Worm (Caenorhabditis elegans) whole organism, young adult: ENCODE results near the gene C05D12.3.

Experiments
- B0261.1 ChIP-seq: sonication (generic microtip); optimal IDR thresholded peaks from 2 replicates; lab custom pipeline; 2016; ENCODE audit warnings: mild to moderate bottlenecking, missing genetic modification characterization, moderate library complexity, missing compliant biosample characterization
- C17E4.6 ChIP-seq: fragments of 200-800 bp; sonication (Bioruptor generic); IDR thresholded peaks from 2 replicates; pipeline ENCODE4 v1.3.6; 2022; ENCODE audit warnings: missing genetic modification reagents, missing genetic modification characterization, missing compliant biosample characterization
- F10E7.11 ChIP-seq: sonication (generic microtip); optimal IDR thresholded peaks from 2 replicates; lab custom pipeline; 2017; ENCODE audit warnings: mild to moderate bottlenecking, missing genetic modification characterization, moderate library complexity, missing compliant biosample characterization
- F37B4.10 ChIP-seq: fragments of 200-800 bp; sonication (Bioruptor generic); IDR thresholded peaks from 2 replicates; pipeline ENCODE4 v1.3.6; 2022; ENCODE audit warnings: missing genetic modification characterization, missing compliant biosample characterization
- F52B5.7 ChIP-seq: sonication (generic microtip); optimal IDR thresholded peaks from 2 replicates; lab custom pipeline; 2016; ENCODE audit warnings: mild to moderate bottlenecking, missing genetic modification characterization, missing compliant biosample characterization
- Y53F4B.3 ChIP-seq: fragments of 200-800 bp; sonication (Bioruptor generic); IDR thresholded peaks from 2 replicates; pipeline ENCODE4 v1.3.6; 2022; ENCODE audit warnings: missing genetic modification reagents, missing genetic modification characterization, missing compliant biosample characterization
- Y79H2A.3 ChIP-seq: fragments of 200-800 bp; sonication (Bioruptor generic); conservative IDR thresholded peaks from 2 replicates; pipeline ENCODE4 v1.3.6; 2022; ENCODE audit warnings: missing genetic modification reagents, missing genetic modification characterization, missing compliant biosample characterization
- Y95B8A.8 ChIP-seq: fragments of 200-800 bp; sonication (Bioruptor generic); IDR thresholded peaks from 2 replicates; pipeline ENCODE4 v1.3.6; 2022; ENCODE audit warnings: missing genetic modification reagents, missing genetic modification characterization, missing compliant biosample characterization
- athp-1 ChIP-seq: sonication (generic microtip); optimal IDR thresholded peaks from 2 replicates; lab custom pipeline; 2017; ENCODE audit warnings: mild to moderate bottlenecking, missing genetic modification characterization, missing compliant biosample characterization
- attf-5 ChIP-seq: fragments of 200-800 bp; sonication (Bioruptor generic); optimal IDR thresholded peaks from 2 replicates; lab custom pipeline; 2018; ENCODE audit warnings: mild to moderate bottlenecking, missing genetic modification characterization, missing compliant biosample characterization
- attf-6 ChIP-seq: fragments of 200-800 bp; sonication (Bioruptor generic); IDR thresholded peaks from 2 replicates; pipeline ENCODE4 v1.3.6; 2022; ENCODE audit warnings: missing genetic modification reagents, missing genetic modification characterization, missing compliant biosample characterization
- ccch-3 ChIP-seq: fragments of 200-800 bp; sonication (Bioruptor generic); optimal IDR thresholded peaks from 2 replicates; lab custom pipeline; 2018; ENCODE audit warnings: mild to moderate bottlenecking, missing genetic modification characterization, missing compliant biosample characterization
- cebp-1 ChIP-seq, 2 experiments: fragments of 200-800 bp in 1 of 2; sonication (Bioruptor generic) in 1 of 2; sonication (generic microtip) in 1 of 2; IDR thresholded peaks in 1 of 2; optimal IDR thresholded peaks in 1 of 2; 2 replicates each; pipeline versions ENCODE4 v1.3.6 to Lab custom; 2017 to 2022; ENCODE audit warnings: missing compliant biosample characterization in 2 of 2, missing genetic modification characterization in 2 of 2, mild to moderate bottlenecking in 1 of 2, missing genetic modification reagents in 1 of 2, moderate library complexity in 1 of 2
- ceh-27 ChIP-seq: fragments of 200-800 bp; sonication (Bioruptor generic); optimal IDR thresholded peaks from 2 replicates; lab custom pipeline; 2018; ENCODE audit warnings: mild to moderate bottlenecking, missing genetic modification characterization, moderate library complexity, missing compliant biosample characterization
- ceh-58 ChIP-seq: fragments of 200-800 bp; sonication (Bioruptor generic); IDR thresholded peaks from 2 replicates; pipeline ENCODE4 v1.3.6; 2022; ENCODE audit warnings: missing genetic modification characterization, missing compliant biosample characterization
- ceh-91 ChIP-seq: fragments of 200-800 bp; sonication (Bioruptor generic); IDR thresholded peaks from 2 replicates; pipeline ENCODE4 v1.3.6; 2022; ENCODE audit warnings: missing genetic modification reagents, missing genetic modification characterization, missing compliant biosample characterization
- chd-7 ChIP-seq: sonication (generic microtip); optimal IDR thresholded peaks from 2 replicates; lab custom pipeline; 2016; ENCODE audit warnings: mild to moderate bottlenecking, missing genetic modification characterization, moderate library complexity, missing compliant biosample characterization
- die-1 ChIP-seq: sonication (generic microtip); optimal IDR thresholded peaks from 2 replicates; lab custom pipeline; 2016; ENCODE audit warnings: missing genotype, mild to moderate bottlenecking, missing genetic modification characterization, missing compliant biosample characterization
- dpff-1 ChIP-seq: sonication (generic microtip); optimal IDR thresholded peaks from 2 replicates; lab custom pipeline; 2017; ENCODE audit warnings: mild to moderate bottlenecking, missing genetic modification characterization, missing compliant biosample characterization
- egl-44 ChIP-seq: fragments of 200-800 bp; sonication (Bioruptor generic); IDR thresholded peaks from 2 replicates; pipeline ENCODE4 v1.3.6; 2022; ENCODE audit warnings: missing genetic modification reagents, missing genetic modification characterization, missing compliant biosample characterization
- ets-4 ChIP-seq: fragments of 200-800 bp; sonication (Bioruptor generic); optimal IDR thresholded peaks from 2 replicates; lab custom pipeline; 2018; ENCODE audit warnings: mild to moderate bottlenecking, missing genetic modification characterization, missing compliant biosample characterization
- fkh-3 ChIP-seq: sonication (generic microtip); optimal IDR thresholded peaks from 2 replicates; lab custom pipeline; 2016; ENCODE audit warnings: mild to moderate bottlenecking, missing genetic modification characterization, missing compliant biosample characterization
- hlh-26 ChIP-seq: fragments of 200-800 bp; sonication (Bioruptor generic); conservative IDR thresholded peaks from 2 replicates; pipeline ENCODE4 v1.3.6; 2022; ENCODE audit warnings: missing genetic modification reagents, missing genetic modification characterization, missing compliant biosample characterization
- hsf-1 ChIP-seq: fragments of 200-800 bp; sonication (Bioruptor generic); IDR thresholded peaks from 2 replicates; pipeline ENCODE4 v1.3.6; 2022; ENCODE audit warnings: missing genetic modification reagents, missing genetic modification characterization, missing compliant biosample characterization
- let-526 ChIP-seq: fragments of 200-800 bp; sonication (Bioruptor generic); IDR thresholded peaks from 2 replicates; pipeline ENCODE4 v1.3.6; 2022; ENCODE audit warnings: missing genetic modification reagents, missing genetic modification characterization, missing compliant biosample characterization
- lin-35 ChIP-seq, 3 experiments: fragments of 150-350 bp in 2 of 3; sonication (generic microtip) in 1 of 3; optimal IDR thresholded peaks; 2 replicates each; lab custom pipeline; 2014 to 2018; ENCODE audit warnings: missing biosample characterization in 3 of 3, missing genetic modification characterization in 3 of 3, missing genetic modification reagents in 3 of 3
- lsy-27 ChIP-seq: sonication (generic microtip); optimal IDR thresholded peaks from 2 replicates; lab custom pipeline; 2017; ENCODE audit warnings: missing genetic modification characterization, mild to moderate bottlenecking, missing compliant biosample characterization, antibody characterized with exemption, missing genotype, borderline replicate concordance; ENCODE audit not compliant: insufficient read depth
- madf-10 ChIP-seq: sonication (generic microtip); optimal IDR thresholded peaks from 2 replicates; lab custom pipeline; 2016; ENCODE audit warnings: mild to moderate bottlenecking, missing genetic modification characterization, missing compliant biosample characterization
- madf-6 ChIP-seq: fragments of 200-800 bp; sonication (Bioruptor generic); IDR thresholded peaks from 2 replicates; pipeline ENCODE4 v1.3.6; 2022; ENCODE audit warnings: missing genetic modification reagents, missing genetic modification characterization, missing compliant biosample characterization
- madf-8 ChIP-seq: fragments of 200-800 bp; sonication (Bioruptor generic); conservative IDR thresholded peaks from 2 replicates; pipeline ENCODE4 v1.3.6; 2022; ENCODE audit warnings: missing genetic modification reagents, missing genetic modification characterization, missing compliant biosample characterization
- mxl-1 ChIP-seq: sonication (generic microtip); optimal IDR thresholded peaks from 2 replicates; lab custom pipeline; 2016; ENCODE audit warnings: missing genetic modification characterization, missing compliant biosample characterization
- nfya-1 ChIP-seq: sonication (generic microtip); optimal IDR thresholded peaks from 2 replicates; lab custom pipeline; 2017; ENCODE audit warnings: antibody characterized with exemption, missing compliant biosample characterization, missing genetic modification characterization, borderline replicate concordance; ENCODE audit not compliant: insufficient read depth
- nhr-120 ChIP-seq: fragments of 200-800 bp; sonication (Bioruptor generic); IDR thresholded peaks from 2 replicates; pipeline ENCODE4 v1.3.6; 2022; ENCODE audit warnings: missing genetic modification characterization, missing compliant biosample characterization
- nhr-80 ChIP-seq: sonication (generic microtip); optimal IDR thresholded peaks from 2 replicates; lab custom pipeline; 2016; ENCODE audit warnings: missing genetic modification characterization, missing compliant biosample characterization
- nhr-90 ChIP-seq: sonication (generic microtip); optimal IDR thresholded peaks from 2 replicates; lab custom pipeline; 2016; ENCODE audit warnings: missing genotype, mild to moderate bottlenecking, missing genetic modification characterization, missing compliant biosample characterization
- rcor-1 ChIP-seq: fragments of 200-800 bp; sonication (Bioruptor generic); IDR thresholded peaks from 2 replicates; pipeline ENCODE4 v1.3.6; 2022; ENCODE audit warnings: missing genetic modification reagents, missing genetic modification characterization, missing compliant biosample characterization
- snpc-4 ChIP-seq, 5 experiments: fragments of 150-350 bp in 1 of 5; sonication (generic microtip) in 4 of 5; optimal IDR thresholded peaks; 2 replicates each; lab custom pipeline; 2014 to 2018; ENCODE audit warnings: missing genetic modification characterization in 5 of 5, missing biosample characterization in 3 of 5, antibody characterized with exemption in 2 of 5, mild to moderate bottlenecking in 2 of 5, missing compliant biosample characterization in 2 of 5, missing genotype in 2 of 5, moderate library complexity in 2 of 5, missing genetic modification reagents in 1 of 5
- unc-130 ChIP-seq: sonication (generic microtip); optimal IDR thresholded peaks from 2 replicates; lab custom pipeline; 2016; ENCODE audit warnings: missing genetic modification reagents, missing genetic modification characterization, missing compliant biosample characterization
- xnd-1 ChIP-seq: sonication (generic microtip); optimal IDR thresholded peaks from 2 replicates; lab custom pipeline; 2016; ENCODE audit warnings: missing genotype, missing genetic modification reagents, missing genetic modification characterization, missing compliant biosample characterization
- ztf-18 ChIP-seq: sonication (generic microtip); optimal IDR thresholded peaks from 2 replicates; lab custom pipeline; 2016; ENCODE audit warnings: missing genotype, mild to moderate bottlenecking, missing genetic modification characterization, missing compliant biosample characterization
- ztf-26 ChIP-seq: sonication (generic microtip); optimal IDR thresholded peaks from 2 replicates; lab custom pipeline; 2017; ENCODE audit warnings: missing genetic modification characterization, missing compliant biosample characterization
- ztf-28 ChIP-seq: fragments of 200-800 bp; sonication (Bioruptor generic); IDR thresholded peaks from 2 replicates; pipeline ENCODE4 v1.3.6; 2022; ENCODE audit warnings: missing genetic modification reagents, missing genetic modification characterization, missing compliant biosample characterization
- ztf-6 ChIP-seq: fragments of 200-800 bp; sonication (Bioruptor generic); IDR thresholded peaks from 2 replicates; pipeline ENCODE4 v1.3.6; 2022; ENCODE audit warnings: missing genetic modification reagents, missing genetic modification characterization, missing compliant biosample characterization

Gene C05D12.3

DNA sequence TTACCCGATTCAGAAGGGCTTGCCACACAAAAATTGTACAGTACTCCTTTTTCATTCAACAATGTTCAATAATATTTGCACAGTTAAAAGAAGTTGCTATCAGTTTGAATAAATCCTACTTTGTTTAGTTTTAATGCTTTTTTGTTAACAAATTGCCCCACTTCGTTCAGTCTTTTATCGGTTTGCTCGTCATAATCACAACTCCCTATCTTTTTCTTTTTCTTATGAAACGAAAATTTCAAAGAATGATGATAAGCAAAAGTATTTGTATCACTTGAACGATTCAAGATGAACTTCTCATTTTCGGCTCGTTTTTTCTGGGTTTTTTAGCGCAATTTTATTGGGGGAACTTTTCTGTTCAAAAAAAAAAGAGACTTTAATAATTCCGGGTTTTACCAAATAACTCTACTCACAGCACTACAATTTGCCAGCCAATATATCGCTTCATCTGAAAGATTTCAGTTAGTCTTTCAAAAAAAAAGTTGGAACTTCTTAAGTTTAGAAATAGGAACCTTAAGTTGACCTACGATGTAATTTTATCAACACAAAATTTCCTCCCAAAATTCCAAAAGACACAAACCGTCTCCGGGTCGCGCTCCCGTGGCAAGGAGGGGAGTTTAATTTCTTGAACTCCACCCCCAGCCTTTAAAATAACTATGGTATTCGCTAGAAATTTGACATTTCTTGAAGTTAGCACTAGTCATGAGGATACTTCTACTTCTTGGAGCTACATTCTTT is at the start of gene C05D12.3:
Gene C05D12.3 (plus strand): TSS at position 688 of the 738 bp plus-strand sequence.
- TF ChIP-seq nhr-80 (peak; percentile 33), egl-44 (GFP tag; lab: Robert Waterston, UW) (no peak)

ce11 chrII:11376026-11376425 is 49.0 kb upstream of the C05D12.3 start:
- TF ChIP-seq Y53F4B.3 (no peak), hsf-1 (GFP tag; lab: Robert Waterston, UW) (no peak), attf-6 (GFP tag; lab: Robert Waterston, UW) (no peak), die-1 (tag; lab: Kevin White, UChicago) (no peak), mxl-1 (no peak), C17E4.6 (GFP tag; lab: Robert Waterston, UW) (no peak), nhr-80 (no peak), dpff-1 (no peak), ceh-27 (GFP tag; lab: Kevin White, UChicago) (no peak), nhr-90 (tag; lab: Kevin White, UChicago) (no peak), ztf-18 (tag; lab: Kevin White, UChicago) (no peak), athp-1 (no peak), F52B5.7 (tag; lab: Kevin White, UChicago) (no peak), nfya-1 (tag; lab: Kevin White, UChicago) (no peak), rcor-1 (GFP tag; lab: Robert Waterston, UW) (no peak)

ce11 chrII:11376598-11377108 is 48.4 kb upstream of the C05D12.3 start:
- no peak for TF ChIP-seq lsy-27 (tag; lab: Kevin White, UChicago)
- TF ChIP-seq Y53F4B.3 = peak; percentile 82
- TF ChIP-seq nhr-120 (GFP tag; lab: Robert Waterston, UW) = no peak
- TF ChIP-seq Y95B8A.8 (GFP tag; lab: Robert Waterston, UW) = peak; percentile 94
- 0 out of 2 replicates have a peak, but pooled peaks have one; percentile 39 for TF ChIP-seq let-526 (GFP tag; lab: Robert Waterston, UW)
- TF ChIP-seq xnd-1 (tag; lab: Kevin White, UChicago) = peak; percentile 65
- peak; percentile 89 for TF ChIP-seq ztf-28
- TF ChIP-seq ztf-6 (GFP tag; lab: Robert Waterston, UW) = no peak
- TF ChIP-seq hlh-26 (GFP tag; lab: Robert Waterston, UW) = no peak
- TF ChIP-seq ztf-26 (tag; lab: Kevin White, UChicago) = peak; percentile 64
- peak; percentile 93 for TF ChIP-seq snpc-4 (GFP tag; optimal IDR thresholded peaks at IDR 0.05; lab: Kevin White, UChicago)
- TF ChIP-seq snpc-4 (tag; optimal IDR thresholded peaks at IDR 0.05; lab: Kevin White, UChicago) = peak; percentile 95 to 99 (median 96)
- peak; percentile 91 for TF ChIP-seq fkh-3 (tag; lab: Kevin White, UChicago)
- 0 out of 2 replicates have a peak, but pooled peaks have one; percentile 19 for TF ChIP-seq F37B4.10 (GFP tag; lab: Robert Waterston, UW)
- TF ChIP-seq F52B5.7 (tag; lab: Kevin White, UChicago) = peak; percentile 88
- TF ChIP-seq ceh-58 (GFP tag; lab: Robert Waterston, UW) = no peak
- TF ChIP-seq madf-6 = peak; percentile 87
- peak; percentile 83 for TF ChIP-seq Y79H2A.3 (GFP tag; lab: Robert Waterston, UW)
- peak; percentile 52 for TF ChIP-seq attf-5 (GFP tag; lab: Kevin White, UChicago)
- TF ChIP-seq B0261.1 (tag; lab: Kevin White, UChicago) = peak; percentile 35
- TF ChIP-seq cebp-1 (GFP tag; IDR thresholded peaks at IDR 0.05; lab: Robert Waterston, UW) = no peak
- TF ChIP-seq cebp-1 (tag; optimal IDR thresholded peaks at IDR 0.05; lab: Kevin White, UChicago) = peak; percentile 69
- no peak for TF ChIP-seq ccch-3 (GFP tag; lab: Kevin White, UChicago)
- peak; percentile 86 for TF ChIP-seq ceh-91 (GFP tag; lab: Robert Waterston, UW)
- TF ChIP-seq unc-130 (GFP tag; lab: Kevin White, UChicago) = peak; percentile 86
- peak; percentile 84 for TF ChIP-seq chd-7 (tag; lab: Kevin White, UChicago)
- peak in 1 of 3 experiments; percentile 51 for TF ChIP-seq lin-35 (GFP tag; optimal IDR thresholded peaks at IDR 0.05; lab: Kevin White, UChicago)
- no peak for TF ChIP-seq ets-4 (GFP tag; lab: Kevin White, UChicago)
- TF ChIP-seq madf-8 (GFP tag; lab: Robert Waterston, UW) = peak; percentile 75
- peak; percentile 95 for TF ChIP-seq C17E4.6 (GFP tag; lab: Robert Waterston, UW)
- TF ChIP-seq F10E7.11 (tag; lab: Kevin White, UChicago) = no peak
- TF ChIP-seq madf-10 = no peak
